Worm (Caenorhabditis elegans) whole organism, L1 larva: ENCODE results near the gene T16G12.1.

Experiments
- Y116A8C.19 ChIP-seq: sonication (generic microtip); optimal IDR thresholded peaks from 2 replicates; lab custom pipeline; 2016; ENCODE audit warnings: missing compliant biosample characterization, missing genetic modification characterization, borderline replicate concordance
- aha-1 ChIP-seq: fragments of 150-350 bp; optimal IDR thresholded peaks from 2 replicates; lab custom pipeline; 2014; ENCODE audit warnings: missing biosample characterization, missing genetic modification characterization
- alr-1 ChIP-seq: fragments of 200-800 bp; sonication (Bioruptor generic); optimal IDR thresholded peaks from 2 replicates; lab custom pipeline; 2018; ENCODE audit warnings: borderline replicate concordance, mild to moderate bottlenecking, missing genetic modification characterization, missing compliant biosample characterization
- ama-1 ChIP-seq: fragments of 150-350 bp; optimal IDR thresholded peaks from 2 replicates; lab custom pipeline; 2014
- ceh-63 ChIP-seq: fragments of 200-800 bp; sonication (Bioruptor generic); optimal IDR thresholded peaks from 2 replicates; lab custom pipeline; 2018; ENCODE audit warnings: mild to moderate bottlenecking, missing genetic modification characterization, missing compliant biosample characterization
- efl-1 ChIP-seq, 4 experiments: fragments of 150-350 bp; optimal IDR thresholded peaks in 3 of 4; peaks in 1 of 4; 1 replicate in 1 of 4; 2 replicates in 3 of 4; lab custom pipeline; 2014; ENCODE audit warnings: missing biosample characterization in 2 of 4, missing genetic modification characterization in 2 of 4, missing genetic modification reagents in 2 of 4
- egl-13 ChIP-seq: sonication (generic microtip); optimal IDR thresholded peaks from 2 replicates; lab custom pipeline; 2016; ENCODE audit warnings: missing genotype, missing genetic modification reagents, missing genetic modification characterization, missing compliant biosample characterization
- elt-3 ChIP-seq, 6 experiments: fragments of 150-350 bp in 1 of 6; sonication (generic microtip); optimal IDR thresholded peaks; 2 replicates each; lab custom pipeline; 2017 to 2018; ENCODE audit warnings: missing biosample characterization in 6 of 6, missing genetic modification characterization in 6 of 6, inconsistent platforms in 1 of 6
- fkh-8 ChIP-seq: sonication (generic microtip); optimal IDR thresholded peaks from 2 replicates; lab custom pipeline; 2016; ENCODE audit warnings: mild to moderate bottlenecking, missing genetic modification characterization, missing compliant biosample characterization
- fos-1 ChIP-seq: fragments of 150-350 bp; optimal IDR thresholded peaks from 2 replicates; lab custom pipeline; 2014; ENCODE audit warnings: missing biosample characterization, missing genetic modification characterization
- grh-1 ChIP-seq: fragments of 200-800 bp; sonication (Bioruptor generic); IDR thresholded peaks from 2 replicates; pipeline ENCODE4 v1.3.6; 2022; ENCODE audit warnings: missing genetic modification reagents, missing genetic modification characterization, missing compliant biosample characterization
- hpl-2 ChIP-seq: fragments of 150-350 bp; optimal IDR thresholded peaks from 2 replicates; lab custom pipeline; 2014; ENCODE audit warnings: missing biosample characterization, missing genetic modification reagents, missing genetic modification characterization
- lin-15B ChIP-seq: fragments of 150-350 bp; sonication (generic microtip); optimal IDR thresholded peaks from 3 replicates; lab custom pipeline; 2014; ENCODE audit warnings: missing biosample characterization, missing genetic modification characterization
- lir-3 ChIP-seq: sonication (generic microtip); optimal IDR thresholded peaks from 2 replicates; lab custom pipeline; 2016; ENCODE audit warnings: mild to moderate bottlenecking, missing genetic modification characterization, moderate library complexity, missing compliant biosample characterization; ENCODE audit not compliant: poor library complexity
- mab-9 ChIP-seq: fragments of 200-800 bp; sonication (Bioruptor generic); IDR thresholded peaks from 2 replicates; pipeline ENCODE4 v1.3.6; 2022; ENCODE audit warnings: missing genetic modification reagents, missing genetic modification characterization, missing compliant biosample characterization
- mef-2 ChIP-seq: fragments of 150-350 bp; optimal IDR thresholded peaks from 2 replicates; lab custom pipeline; 2014; ENCODE audit warnings: missing biosample characterization, missing genetic modification characterization
- nhr-12 ChIP-seq: sonication (generic microtip); optimal IDR thresholded peaks from 2 replicates; lab custom pipeline; 2017; ENCODE audit warnings: missing biosample characterization, missing genetic modification characterization
- nhr-20 ChIP-seq: sonication (generic microtip); optimal IDR thresholded peaks from 2 replicates; lab custom pipeline; 2016; ENCODE audit warnings: mild to moderate bottlenecking, missing genetic modification characterization, missing compliant biosample characterization
- nhr-28 ChIP-seq: fragments of 150-350 bp; optimal IDR thresholded peaks from 2 replicates; lab custom pipeline; 2014; ENCODE audit warnings: missing biosample characterization, missing genetic modification characterization
- nhr-47 ChIP-seq: sonication (generic microtip); optimal IDR thresholded peaks from 2 replicates; lab custom pipeline; 2016; ENCODE audit warnings: mild to moderate bottlenecking, missing genetic modification characterization, moderate library complexity, missing compliant biosample characterization
- nhr-71 ChIP-seq: sonication (generic microtip); optimal IDR thresholded peaks from 2 replicates; lab custom pipeline; 2016; ENCODE audit warnings: mild to moderate bottlenecking, missing genetic modification characterization, moderate library complexity, missing compliant biosample characterization
- nhr-77 ChIP-seq: fragments of 150-350 bp; optimal IDR thresholded peaks from 2 replicates; lab custom pipeline; 2014; ENCODE audit warnings: missing biosample characterization, missing genetic modification characterization
- nhr-90 ChIP-seq: sonication (generic microtip); optimal IDR thresholded peaks from 2 replicates; lab custom pipeline; 2016; ENCODE audit warnings: mild to moderate bottlenecking, missing genetic modification characterization, missing compliant biosample characterization; ENCODE audit not compliant: poor library complexity
- pag-3 ChIP-seq: sonication (generic microtip); optimal IDR thresholded peaks from 2 replicates; lab custom pipeline; 2017; ENCODE audit warnings: missing genetic modification characterization, mild to moderate bottlenecking, missing compliant biosample characterization, antibody characterized with exemption, borderline replicate concordance; ENCODE audit not compliant: insufficient read depth
- pax-3 ChIP-seq: fragments of 200-800 bp; sonication (Bioruptor generic); optimal IDR thresholded peaks from 2 replicates; lab custom pipeline; 2018; ENCODE audit warnings: mild to moderate bottlenecking, missing genetic modification characterization, moderate library complexity, missing compliant biosample characterization
- skn-1 ChIP-seq: fragments of 150-350 bp; optimal IDR thresholded peaks from 2 replicates; lab custom pipeline; 2014; ENCODE audit warnings: missing biosample characterization, missing genetic modification characterization
- snpc-4 ChIP-seq: fragments of 150-350 bp; optimal IDR thresholded peaks from 2 replicates; lab custom pipeline; 2014; ENCODE audit warnings: missing biosample characterization, missing genetic modification characterization
- snu-23 ChIP-seq: sonication (generic microtip); optimal IDR thresholded peaks from 2 replicates; lab custom pipeline; 2016; ENCODE audit warnings: missing genetic modification characterization, missing compliant biosample characterization
- sox-4 ChIP-seq: sonication (generic microtip); optimal IDR thresholded peaks from 2 replicates; lab custom pipeline; 2016; ENCODE audit warnings: missing genetic modification characterization, missing compliant biosample characterization
- sptf-1 ChIP-seq: fragments of 150-350 bp; optimal IDR thresholded peaks from 2 replicates; lab custom pipeline; 2014; ENCODE audit warnings: missing biosample characterization, missing genetic modification characterization
- sup-37 ChIP-seq: fragments of 200-800 bp; sonication (Bioruptor generic); optimal IDR thresholded peaks from 2 replicates; lab custom pipeline; 2018; ENCODE audit warnings: mild to moderate bottlenecking, missing genetic modification characterization, missing compliant biosample characterization
- tbx-2 ChIP-seq: sonication (generic microtip); optimal IDR thresholded peaks from 2 replicates; lab custom pipeline; 2016; ENCODE audit warnings: missing genetic modification characterization, missing compliant biosample characterization
- unc-130 ChIP-seq: fragments of 150-350 bp; optimal IDR thresholded peaks from 2 replicates; lab custom pipeline; 2017; ENCODE audit warnings: missing biosample characterization, missing genetic modification characterization, inconsistent platforms
- unc-62 ChIP-seq: fragments of 150-350 bp; optimal IDR thresholded peaks from 2 replicates; lab custom pipeline; 2014; ENCODE audit warnings: missing biosample characterization, missing genetic modification reagents, missing genetic modification characterization
- unc-86 ChIP-seq: sonication (generic microtip); optimal IDR thresholded peaks from 2 replicates; lab custom pipeline; 2016; ENCODE audit warnings: missing genetic modification characterization, missing compliant biosample characterization
- xbp-1 ChIP-seq: sonication (generic microtip); optimal IDR thresholded peaks from 2 replicates; lab custom pipeline; 2016; ENCODE audit warnings: missing genetic modification characterization, missing compliant biosample characterization
- zip-4 ChIP-seq: fragments of 200-800 bp; sonication (Bioruptor generic); optimal IDR thresholded peaks from 2 replicates; lab custom pipeline; 2018; ENCODE audit warnings: mild to moderate bottlenecking, missing genetic modification characterization, moderate library complexity, missing compliant biosample characterization

T16G12.1 gene

ce11 chrIII:10001060-10001459, 48.6 kb downstream of the T16G12.1 start, which contains the start of gene C05B5.5:
C05B5.5 (plus strand) TSS chrIII:10001360.
- TF ChIP-seq fkh-8 = no peak
- no peak for TF ChIP-seq alr-1
- TF ChIP-seq nhr-77 = no peak
- no peak for TF ChIP-seq grh-1 (GFP tag; lab: Robert Waterston, UW)
- no peak for TF ChIP-seq nhr-71 (tag; lab: Kevin White, UChicago)
- TF ChIP-seq nhr-20 (tag; lab: Kevin White, UChicago) = no peak
- no peak for TF ChIP-seq snu-23
- TF ChIP-seq hpl-2 (GFP tag; lab: Kevin White, UChicago) = no peak
- no peak for TF ChIP-seq skn-1

- TF ChIP-seq tbx-2 = no peak
These were observed 49.2 kb downstream of the T16G12.1 start, which contains the start of gene C05B5.2 for ce11 chrIII:10000428-10000827. C05B5.2 (minus strand) TSS chrIII:10000528.

- no peak for TF ChIP-seq nhr-47 (tag; lab: Kevin White, UChicago)
- TF ChIP-seq xbp-1 = no peak
- no peak for TF ChIP-seq lir-3 (tag; lab: Kevin White, UChicago)
- no peak for TF ChIP-seq nhr-90 (tag; lab: Kevin White, UChicago)
- TF ChIP-seq nhr-20 (tag; lab: Kevin White, UChicago) = no peak
- no peak for TF ChIP-seq ama-1 (lab: Kevin White, UChicago)
- no peak for TF ChIP-seq nhr-28 (tag; lab: Kevin White, UChicago)
- TF ChIP-seq elt-3 (tag; optimal IDR thresholded peaks at IDR 0.05; lab: Kevin White, UChicago) = no peak
- no peak for TF ChIP-seq aha-1
- no peak for TF ChIP-seq Y116A8C.19
- TF ChIP-seq unc-86 (tag; lab: Kevin White, UChicago) = no peak
These were observed 50.4 kb downstream of the T16G12.1 start, which contains the start of gene C05B5.17 for ce11 chrIII:9999235-9999634. C05B5.17 (minus strand) TSS chrIII:9999335.

- TF ChIP-seq mef-2 (tag; lab: Kevin White, UChicago) (no peak), unc-62 (GFP tag; lab: Kevin White, UChicago) (no peak), sox-4 (no peak), pax-3 (tag; lab: Kevin White, UChicago) (no peak)
These were observed 51.8 kb downstream of the T16G12.1 start, which contains the start of gene pqn-8 for ce11 chrIII:9997890-9998289. pqn-8 (minus strand) TSS chrIII:9997990.

ce11 chrIII:9993535-9993934, 56.1 kb downstream of the T16G12.1 start, which contains the start of gene C05B5.4:
C05B5.4 (plus strand) TSS chrIII:9993885.
- TF ChIP-seq nhr-12 (tag; lab: Kevin White, UChicago) = no peak
- TF ChIP-seq sptf-1 (tag; lab: Kevin White, UChicago) = no peak
- no peak for TF ChIP-seq skn-1
- no peak for TF ChIP-seq ceh-63 (GFP tag; lab: Kevin White, UChicago)
- TF ChIP-seq nhr-28 (tag; lab: Kevin White, UChicago) = no peak
- no peak for TF ChIP-seq sup-37 (GFP tag; lab: Kevin White, UChicago)
- no peak for TF ChIP-seq snpc-4 (tag; lab: Kevin White, UChicago)
- no peak for TF ChIP-seq pag-3 (tag; lab: Kevin White, UChicago)
- TF ChIP-seq fos-1 (tag; lab: Kevin White, UChicago) = no peak
- TF ChIP-seq lin-15B = no peak
- TF ChIP-seq egl-13 = no peak
- TF ChIP-seq unc-130 (tag; lab: Kevin White, UChicago) = no peak
- TF ChIP-seq efl-1 (optimal IDR thresholded peaks at IDR 0.05; lab: Kevin White, UChicago) = no peak
- TF ChIP-seq efl-1 (GFP tag; optimal IDR thresholded peaks at IDR 0.05 in 1 of 2; lab: Kevin White, UChicago) = no peak
- no peak for TF ChIP-seq zip-4
- TF ChIP-seq mab-9 (GFP tag; lab: Robert Waterston, UW) = no peak
- no peak for TF ChIP-seq pax-3 (tag; lab: Kevin White, UChicago)
